Fruit fly (Drosophila melanogaster) whole organism, adult: ENCODE measurements around the gene CG16775.
"Not testable (repeated sequence)": the region's sequence is repeated elsewhere in the genome, so short reads cannot be mapped to it uniquely, and the experiment has no call there.

Source experiments
- CG11617 ChIP-seq: fragments of 200-800 bp; sonication (Bioruptor generic); optimal IDR thresholded peaks from 2 replicates; lab custom pipeline; 2017; ENCODE audit warnings: mild to moderate bottlenecking, missing biosample characterization, missing genetic modification reagents, missing genetic modification characterization
- CG12768 ChIP-seq: fragments of 200-800 bp; sonication (Bioruptor generic); optimal IDR thresholded peaks from 2 replicates; lab custom pipeline; 2017; ENCODE audit warnings: missing biosample characterization, missing genetic modification characterization, mild to moderate bottlenecking, moderate library complexity, missing genetic modification reagents
- CG14711 ChIP-seq: fragments of 200-800 bp; sonication (Bioruptor generic); optimal IDR thresholded peaks from 2 replicates; lab custom pipeline; 2018; ENCODE audit warnings: missing biosample characterization, mild to moderate bottlenecking, missing genetic modification characterization, moderate library complexity
- CG1620 ChIP-seq: fragments of 200-800 bp; sonication (Bioruptor generic); optimal IDR thresholded peaks from 2 replicates; lab custom pipeline; 2016; ENCODE audit warnings: missing biosample characterization, missing genetic modification characterization
- CG33017 ChIP-seq: fragments of 200-800 bp; sonication (Bioruptor generic); optimal IDR thresholded peaks from 2 replicates; lab custom pipeline; 2018; ENCODE audit warnings: missing biosample characterization, mild to moderate bottlenecking, missing genetic modification characterization, moderate library complexity
- CG5204 ChIP-seq: fragments of 200-800 bp; sonication (Bioruptor generic); optimal IDR thresholded peaks from 2 replicates; lab custom pipeline; 2016; ENCODE audit warnings: missing biosample characterization, missing genetic modification characterization
- CG7045 ChIP-seq: fragments of 200-800 bp; sonication (Bioruptor generic); optimal IDR thresholded peaks from 2 replicates; lab custom pipeline; 2017; ENCODE audit warnings: missing biosample characterization, mild to moderate bottlenecking, missing genetic modification characterization
- CG7101 ChIP-seq: fragments of 200-800 bp; sonication (Bioruptor generic); optimal IDR thresholded peaks from 2 replicates; lab custom pipeline; 2018; ENCODE audit warnings: missing biosample characterization, mild to moderate bottlenecking, missing genetic modification characterization, moderate library complexity
- Clk ChIP-seq: fragments of 200-800 bp; sonication (Bioruptor generic); optimal IDR thresholded peaks from 2 replicates; lab custom pipeline; 2017; ENCODE audit warnings: missing biosample characterization, missing genetic modification characterization
- Crg-1 ChIP-seq: fragments of 200-800 bp; sonication (Bioruptor generic); optimal IDR thresholded peaks from 2 replicates; lab custom pipeline; 2016; ENCODE audit warnings: missing biosample characterization, missing genetic modification characterization
- Hr96 ChIP-seq: fragments of 200-800 bp; sonication (Bioruptor generic); optimal IDR thresholded peaks from 2 replicates; lab custom pipeline; 2016; ENCODE audit warnings: missing biosample characterization, missing genetic modification characterization
- Mnt ChIP-seq: fragments of 200-800 bp; sonication (Bioruptor generic); optimal IDR thresholded peaks from 2 replicates; lab custom pipeline; 2016; ENCODE audit warnings: missing biosample characterization, mild to moderate bottlenecking, missing genetic modification characterization
- bab1 ChIP-seq: fragments of 200-800 bp; sonication (Bioruptor generic); optimal IDR thresholded peaks from 3 replicates; lab custom pipeline; 2019; ENCODE audit warnings: missing biosample characterization, mild to moderate bottlenecking, missing genetic modification characterization, moderate library complexity
- cic ChIP-seq: fragments of 200-800 bp; sonication (Bioruptor generic); optimal IDR thresholded peaks from 2 replicates; lab custom pipeline; 2017; ENCODE audit warnings: missing biosample characterization, mild to moderate bottlenecking, missing genetic modification characterization, moderate library complexity
- cnc ChIP-seq, 2 experiments: fragments of >200 bp; optimal IDR thresholded peaks; 2 replicates each; lab custom pipeline; 2017
- kay ChIP-seq: fragments of 200-800 bp; sonication (Bioruptor generic); peaks from one replicate; lab custom pipeline; 2016; ENCODE audit warnings: missing biosample characterization, missing genetic modification characterization, borderline replicate concordance
- ovo ChIP-seq: fragments of 200-800 bp; sonication (Bioruptor generic); optimal IDR thresholded peaks from 2 replicates; lab custom pipeline; 2016; ENCODE audit warnings: missing biosample characterization, missing genetic modification characterization
- pad ChIP-seq: fragments of 200-800 bp; sonication (Bioruptor generic); optimal IDR thresholded peaks from 3 replicates; lab custom pipeline; 2017; ENCODE audit warnings: missing biosample characterization, missing genetic modification characterization, mild to moderate bottlenecking, moderate library complexity, missing genetic modification reagents
- tj ChIP-seq: fragments of 200-800 bp; sonication (Bioruptor generic); optimal IDR thresholded peaks from 3 replicates; lab custom pipeline; 2017; ENCODE audit warnings: missing biosample characterization, mild to moderate bottlenecking, missing genetic modification characterization, moderate library complexity
- toe ChIP-seq: fragments of 200-800 bp; sonication (Bioruptor generic); optimal IDR thresholded peaks from 2 replicates; lab custom pipeline; 2016; ENCODE audit warnings: missing biosample characterization, missing genetic modification characterization

Gene CG16775

dm6 chr3L:17878781-17879360 is 7.6 kb downstream of the CG16775 start, which contains the start of gene CG7408:
TSS of gene CG7408 (plus strand) at chr3L:17879096.
- TF ChIP-seq Crg-1 (GFP tag; lab: Kevin White, UChicago): no peak
- TF ChIP-seq kay (GFP tag; lab: Kevin White, UChicago): peak; percentile 80
- no peak for TF ChIP-seq Clk (GFP tag; lab: Kevin White, UChicago)
- no peak for TF ChIP-seq CG7045 (GFP tag; lab: Kevin White, UChicago)
- TF ChIP-seq Mnt (GFP tag; lab: Kevin White, UChicago): peak; percentile 11
- no peak for TF ChIP-seq Hr96 (GFP tag; lab: Kevin White, UChicago)
- TF ChIP-seq CG14711 (tag; lab: Kevin White, UChicago): no peak
- TF ChIP-seq CG12768 (GFP tag; lab: Kevin White, UChicago): peak; percentile 13
- peak; percentile 19 for TF ChIP-seq ovo (GFP tag; lab: Kevin White, UChicago)
- no peak for TF ChIP-seq CG7101
- no peak for TF ChIP-seq pad
- no peak for TF ChIP-seq CG5204 (GFP tag; lab: Kevin White, UChicago)
- no peak for TF ChIP-seq toe (GFP tag; lab: Kevin White, UChicago)
- TF ChIP-seq CG33017 (tag; lab: Kevin White, UChicago): no peak
- no peak for TF ChIP-seq CG11617
- no peak for TF ChIP-seq tj
- no peak for TF ChIP-seq bab1 (GFP tag; lab: Kevin White, UChicago)

DNA sequence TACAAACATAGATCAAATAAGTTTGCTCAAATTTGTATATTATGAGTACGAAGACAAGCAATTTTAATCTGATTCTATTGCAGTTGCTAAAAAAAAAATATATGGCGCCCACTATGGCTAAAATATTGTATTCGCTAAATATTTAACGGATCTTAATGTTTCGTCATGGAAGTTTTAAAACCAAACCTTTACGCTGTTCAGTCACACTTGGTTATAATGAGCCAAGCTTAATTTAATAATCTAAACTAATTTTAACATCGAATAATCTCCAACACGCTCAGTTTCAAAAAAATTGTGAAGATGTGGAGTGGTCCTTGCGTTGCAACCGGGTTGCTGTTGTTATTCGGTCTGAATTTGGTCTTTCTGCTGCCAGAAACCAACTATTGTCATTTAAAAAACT is 28.3 kb downstream of the CG16775 start, which contains the start of gene CG34002:
Gene CG34002, plus strand, starts transcription at position 301 of the 400 bp plus-strand sequence.
- not testable (repeated sequence) for TF ChIP-seq CG1620; Clk (GFP tag; lab: Kevin White, UChicago); ovo (GFP tag; lab: Kevin White, UChicago)

- TF ChIP-seq Hr96 (GFP tag; lab: Kevin White, UChicago) (peak; percentile 56), CG14711 (tag; lab: Kevin White, UChicago) (peak; percentile 95), CG7045 (GFP tag; lab: Kevin White, UChicago) (peak; percentile 81), Mnt (GFP tag; lab: Kevin White, UChicago) (peak; percentile 57), CG11617 (peak; percentile 92), CG1620 (peak; percentile 3), cnc (optimal IDR thresholded peaks at IDR 0.05; lab: Kevin White, UChicago) (no peak), bab1 (GFP tag; lab: Kevin White, UChicago) (peak; percentile 77), cic (GFP tag; lab: Kevin White, UChicago) (no peak), Crg-1 (GFP tag; lab: Kevin White, UChicago) (peak; percentile 32), Clk (GFP tag; lab: Kevin White, UChicago) (peak; percentile 7), tj (peak; percentile 64), CG5204 (GFP tag; lab: Kevin White, UChicago) (peak; percentile 54), pad (peak; percentile 73), ovo (GFP tag; lab: Kevin White, UChicago) (peak; percentile 16), CG12768 (GFP tag; lab: Kevin White, UChicago) (peak; percentile 74), kay (GFP tag; lab: Kevin White, UChicago) (no peak), toe (GFP tag; lab: Kevin White, UChicago) (peak; percentile 61), CG7101 (peak; percentile 82), CG33017 (tag; lab: Kevin White, UChicago) (peak; percentile 80)
Measured at dm6 chr3L:17856655-17857479, 29.6 kb downstream of the CG16775 start, which contains the start of gene CG5535. TSS of gene CG5535 (minus strand) at chr3L:17856794.

- TF ChIP-seq Hr96 (GFP tag; lab: Kevin White, UChicago) (no peak), Crg-1 (GFP tag; lab: Kevin White, UChicago) (no peak), Mnt (GFP tag; lab: Kevin White, UChicago) (no peak), bab1 (GFP tag; lab: Kevin White, UChicago) (peak; percentile 35), CG1620 (no peak), CG7045 (GFP tag; lab: Kevin White, UChicago) (no peak), CG7101 (no peak)
Measured at dm6 chr3L:17849517-17849916, 36.9 kb downstream of the CG16775 start, which contains the start of gene TrpRS-m. TSS of gene TrpRS-m (plus strand) at chr3L:17849727.

DNA sequence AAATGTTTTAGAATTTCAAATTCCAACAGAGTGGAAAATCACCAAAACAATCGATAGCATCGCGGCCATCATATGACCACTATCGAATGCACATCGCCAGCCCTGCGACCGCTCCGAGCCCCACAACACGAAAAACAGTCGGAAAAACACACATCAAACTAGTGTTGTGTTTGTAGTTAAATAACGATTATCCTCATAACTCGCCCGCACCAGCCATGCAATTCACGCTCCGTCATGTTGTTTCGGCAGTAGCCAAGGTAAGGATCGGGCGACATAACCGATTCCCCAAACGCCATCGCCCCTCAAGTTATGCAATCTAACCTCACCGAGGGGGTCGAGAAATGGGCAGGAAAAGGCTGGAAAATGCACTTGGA is 39.5 kb downstream of the CG16775 start:
- TF ChIP-seq CG11617: peak; percentile 13
- TF ChIP-seq Mnt (GFP tag; lab: Kevin White, UChicago): peak; percentile 2
- TF ChIP-seq Hr96 (GFP tag; lab: Kevin White, UChicago): peak; percentile 57
- TF ChIP-seq CG12768 (GFP tag; lab: Kevin White, UChicago): no peak
- peak; percentile 20 for TF ChIP-seq CG7045 (GFP tag; lab: Kevin White, UChicago)
- no peak for TF ChIP-seq CG1620
- TF ChIP-seq CG14711 (tag; lab: Kevin White, UChicago): no peak
- TF ChIP-seq toe (GFP tag; lab: Kevin White, UChicago): peak; percentile 55
- TF ChIP-seq bab1 (GFP tag; lab: Kevin White, UChicago): peak; percentile 27
